Fruit fly (Drosophila melanogaster) whole organism, embryonic: ENCODE data around the gene Pex11c.

Source experiments
- BtbVII ChIP-seq: fragments of 200-800 bp; sonication (Bioruptor generic); optimal IDR thresholded peaks from 3 replicates; lab custom pipeline; 2017; ENCODE audit warnings: missing biosample characterization, mild to moderate bottlenecking, missing genetic modification characterization
- CG11723 ChIP-seq: fragments of 200-800 bp; sonication (Bioruptor generic); optimal IDR thresholded peaks from 2 replicates; lab custom pipeline; 2017; ENCODE audit warnings: missing biosample characterization, mild to moderate bottlenecking, missing genetic modification characterization
- CG12659 ChIP-seq: fragments of 200-800 bp; sonication (Bioruptor generic); optimal IDR thresholded peaks from 3 replicates; lab custom pipeline; 2017; ENCODE audit warnings: mild to moderate bottlenecking, missing biosample characterization, missing genetic modification reagents, missing genetic modification characterization
- CG14667 ChIP-seq: fragments of 200-800 bp; sonication (Bioruptor generic); IDR thresholded peaks from 2 replicates; pipeline ENCODE4 v1.3.6; 2022; ENCODE audit warnings: missing biosample characterization, missing genetic modification characterization
- CG15696 ChIP-seq: fragments of 200-800 bp; sonication (Bioruptor generic); optimal IDR thresholded peaks from 2 replicates; lab custom pipeline; 2019; ENCODE audit warnings: missing biosample characterization, mild to moderate bottlenecking, missing genetic modification characterization, moderate library complexity
- CG17359 ChIP-seq: fragments of 200-800 bp; sonication (Bioruptor generic); optimal IDR thresholded peaks from 3 replicates; lab custom pipeline; 2018; ENCODE audit warnings: missing biosample characterization, mild to moderate bottlenecking, missing genetic modification characterization, moderate library complexity
- CG2678 ChIP-seq: fragments of 200-800 bp; sonication (Bioruptor generic); optimal IDR thresholded peaks from 3 replicates; lab custom pipeline; 2019; ENCODE audit warnings: missing biosample characterization, mild to moderate bottlenecking, missing genetic modification characterization, moderate library complexity
- CG34224 ChIP-seq: fragments of 200-800 bp; sonication (Bioruptor generic); IDR thresholded peaks from 3 replicates; pipeline ENCODE4 v1.3.6; 2022; ENCODE audit warnings: missing biosample characterization, missing genetic modification characterization; ENCODE audit not compliant: partially characterized antibody
- CG4820 ChIP-seq: fragments of 200-800 bp; sonication (Bioruptor generic); optimal IDR thresholded peaks from 3 replicates; lab custom pipeline; 2016; ENCODE audit warnings: missing biosample characterization, missing genetic modification characterization
- CG6254 ChIP-seq: fragments of 200-800 bp; sonication (Bioruptor generic); optimal IDR thresholded peaks from 3 replicates; lab custom pipeline; 2017; ENCODE audit warnings: mild to moderate bottlenecking, missing biosample characterization, missing genetic modification reagents, missing genetic modification characterization
- CG6272 ChIP-seq: fragments of 200-800 bp; sonication (Bioruptor generic); IDR thresholded peaks from 2 replicates; pipeline ENCODE4 v1.3.6; 2022; ENCODE audit warnings: missing biosample characterization, missing genetic modification characterization
- CG6813 ChIP-seq: fragments of 200-800 bp; sonication (Bioruptor generic); optimal IDR thresholded peaks from 2 replicates; lab custom pipeline; 2017; ENCODE audit warnings: missing biosample characterization, missing genetic modification characterization, mild to moderate bottlenecking, moderate library complexity, missing genetic modification reagents
- CG7271 ChIP-seq: fragments of 200-800 bp; sonication (Bioruptor generic); optimal IDR thresholded peaks from 2 replicates; lab custom pipeline; 2018; ENCODE audit warnings: missing biosample characterization, mild to moderate bottlenecking, missing genetic modification characterization, moderate library complexity
- CG8281 ChIP-seq: fragments of 200-800 bp; sonication (Bioruptor generic); optimal IDR thresholded peaks from 2 replicates; lab custom pipeline; 2018; ENCODE audit warnings: missing biosample characterization, mild to moderate bottlenecking, missing genetic modification characterization, moderate library complexity
- CG8388 ChIP-seq: fragments of 200-800 bp; sonication (Bioruptor generic); optimal IDR thresholded peaks from 2 replicates; lab custom pipeline; 2019; ENCODE audit warnings: missing biosample characterization, mild to moderate bottlenecking, missing genetic modification characterization, moderate library complexity
- D19A ChIP-seq: fragments of 200-800 bp; optimal IDR thresholded peaks from 3 replicates; lab custom pipeline; 2019; ENCODE audit warnings: missing biosample characterization, mild to moderate bottlenecking, missing genetic modification characterization, moderate library complexity
- Lhr ChIP-seq: fragments of 200-800 bp; sonication (Bioruptor generic); optimal IDR thresholded peaks from 3 replicates; lab custom pipeline; 2017; ENCODE audit warnings: mild to moderate bottlenecking, missing biosample characterization, missing genetic modification reagents, missing genetic modification characterization
- Mes4 ChIP-seq: fragments of 200-800 bp; sonication (Bioruptor generic); optimal IDR thresholded peaks from 2 replicates; lab custom pipeline; 2016; ENCODE audit warnings: missing biosample characterization, missing genetic modification characterization
- Nf-YB ChIP-seq: fragments of 200-800 bp; sonication (Bioruptor generic); optimal IDR thresholded peaks from 3 replicates; lab custom pipeline; 2019; ENCODE audit warnings: missing biosample characterization, mild to moderate bottlenecking, missing genetic modification characterization, moderate library complexity
- Oli ChIP-seq: fragments of 200-800 bp; sonication (Bioruptor generic); optimal IDR thresholded peaks from 2 replicates; lab custom pipeline; 2018; ENCODE audit warnings: missing biosample characterization, mild to moderate bottlenecking, missing genetic modification characterization, moderate library complexity
- Poxn ChIP-seq: fragments of 200-800 bp; sonication (Bioruptor generic); IDR thresholded peaks from 2 replicates; pipeline ENCODE4 v1.3.6; 2022; ENCODE audit warnings: missing biosample characterization, missing genetic modification characterization
- bowl ChIP-seq: fragments of 200-800 bp; sonication (Bioruptor generic); IDR thresholded peaks from 2 replicates; pipeline ENCODE4 v1.3.6; 2022; ENCODE audit warnings: missing biosample characterization, missing genetic modification characterization
- btn ChIP-seq: fragments of 200-800 bp; sonication (Bioruptor generic); optimal IDR thresholded peaks from 2 replicates; lab custom pipeline; 2016; ENCODE audit warnings: missing biosample characterization, missing genetic modification characterization
- caup ChIP-seq: fragments of 200-800 bp; sonication (Bioruptor generic); optimal IDR thresholded peaks from 3 replicates; lab custom pipeline; 2017; ENCODE audit warnings: missing biosample characterization, mild to moderate bottlenecking, missing genetic modification characterization, moderate library complexity; ENCODE audit not compliant: severe bottlenecking
- ci ChIP-seq: fragments of 200-800 bp; sonication (Bioruptor generic); IDR thresholded peaks from 3 replicates; pipeline ENCODE4 v1.3.6; 2022; ENCODE audit warnings: missing biosample characterization, missing genetic modification characterization
- crc ChIP-seq: fragments of 200-800 bp; sonication (Bioruptor generic); optimal IDR thresholded peaks from 2 replicates; lab custom pipeline; 2016; ENCODE audit warnings: missing biosample characterization, missing genetic modification characterization
- croc ChIP-seq: fragments of 200-800 bp; sonication (Bioruptor generic); conservative IDR thresholded peaks from 3 replicates; pipeline ENCODE4 v1.3.6; 2022; ENCODE audit warnings: missing biosample characterization, missing genetic modification characterization
- dati ChIP-seq: fragments of 200-800 bp; sonication (Bioruptor generic); IDR thresholded peaks from 2 replicates; pipeline ENCODE4 v1.3.6; 2022; ENCODE audit warnings: missing biosample characterization, missing genetic modification characterization
- fd102C ChIP-seq: fragments of 200-800 bp; sonication (Bioruptor generic); optimal IDR thresholded peaks from 2 replicates; lab custom pipeline; 2018; ENCODE audit warnings: missing biosample characterization, mild to moderate bottlenecking, missing genetic modification characterization, moderate library complexity
- fd96Cb ChIP-seq: fragments of 200-800 bp; sonication (Bioruptor generic); optimal IDR thresholded peaks from 2 replicates; lab custom pipeline; 2018; ENCODE audit warnings: missing biosample characterization, mild to moderate bottlenecking, missing genetic modification characterization, moderate library complexity
- fru ChIP-seq: fragments of >200 bp; optimal IDR thresholded peaks from 2 replicates; lab custom pipeline; 2017
- gcm ChIP-seq: fragments of 200-800 bp; sonication (Bioruptor generic); optimal IDR thresholded peaks from 2 replicates; lab custom pipeline; 2019; ENCODE audit warnings: missing biosample characterization, mild to moderate bottlenecking, missing genetic modification characterization, moderate library complexity
- jumu ChIP-seq: fragments of 200-800 bp; sonication (Bioruptor generic); optimal IDR thresholded peaks from 3 replicates; lab custom pipeline; 2016; ENCODE audit warnings: missing biosample characterization, missing genetic modification characterization
- kay ChIP-seq: fragments of 200-800 bp; sonication (Bioruptor generic); optimal IDR thresholded peaks from 2 replicates; lab custom pipeline; 2016; ENCODE audit warnings: missing biosample characterization, missing genetic modification characterization
- lab ChIP-seq: fragments of 200-800 bp; sonication (Bioruptor generic); optimal IDR thresholded peaks from 3 replicates; lab custom pipeline; 2017; ENCODE audit warnings: missing biosample characterization, missing genetic modification characterization, mild to moderate bottlenecking, moderate library complexity, missing genetic modification reagents
- lilli ChIP-seq: fragments of 200-800 bp; sonication (Bioruptor generic); optimal IDR thresholded peaks from 3 replicates; lab custom pipeline; 2016; ENCODE audit warnings: missing biosample characterization, missing genetic modification characterization
- nmo ChIP-seq: fragments of 200-800 bp; sonication (Bioruptor generic); optimal IDR thresholded peaks from 2 replicates; lab custom pipeline; 2018; ENCODE audit warnings: missing biosample characterization, mild to moderate bottlenecking, missing genetic modification characterization, moderate library complexity
- org-1 ChIP-seq: fragments of 200-800 bp; sonication (Bioruptor generic); optimal IDR thresholded peaks from 2 replicates; lab custom pipeline; 2017; ENCODE audit warnings: missing biosample characterization, missing genetic modification characterization
- p53 ChIP-seq: fragments of 200-800 bp; sonication (Bioruptor generic); optimal IDR thresholded peaks from 2 replicates; lab custom pipeline; 2016; ENCODE audit warnings: missing biosample characterization, missing genetic modification characterization
- peb ChIP-seq: fragments of 200-800 bp; sonication (Bioruptor generic); IDR thresholded peaks from 2 replicates; pipeline ENCODE4 v1.3.6; 2022; ENCODE audit warnings: missing biosample characterization, missing genetic modification characterization
- psq ChIP-seq: fragments of 200-800 bp; sonication (Bioruptor generic); optimal IDR thresholded peaks from 2 replicates; lab custom pipeline; 2017; ENCODE audit warnings: missing biosample characterization, missing genetic modification characterization
- pum ChIP-seq: fragments of 200-800 bp; sonication (Bioruptor generic); optimal IDR thresholded peaks from 2 replicates; lab custom pipeline; 2016; ENCODE audit warnings: missing biosample characterization, missing genetic modification characterization
- sob ChIP-seq: fragments of 200-800 bp; sonication (Bioruptor generic); IDR thresholded peaks from 2 replicates; pipeline ENCODE4 v1.3.6; 2022; ENCODE audit warnings: missing biosample characterization, missing genetic modification characterization
- stc ChIP-seq: fragments of 200-800 bp; sonication (Bioruptor generic); IDR thresholded peaks from 2 replicates; pipeline ENCODE4 v1.3.6; 2022; ENCODE audit warnings: missing biosample characterization, missing genetic modification characterization
- toy ChIP-seq: fragments of 200-800 bp; sonication (Bioruptor generic); IDR thresholded peaks from 2 replicates; pipeline ENCODE4 v1.3.6; 2022; ENCODE audit warnings: missing biosample characterization, missing genetic modification characterization
- tup ChIP-seq: fragments of 200-800 bp; sonication (Bioruptor generic); optimal IDR thresholded peaks from 2 replicates; lab custom pipeline; 2016; ENCODE audit warnings: missing biosample characterization, mild to moderate bottlenecking, missing genetic modification characterization, moderate library complexity
- zen ChIP-seq: fragments of 200-800 bp; sonication (Bioruptor generic); optimal IDR thresholded peaks from 3 replicates; lab custom pipeline; 2018; ENCODE audit warnings: missing biosample characterization, mild to moderate bottlenecking, missing genetic modification characterization, moderate library complexity
- zen2 ChIP-seq: fragments of 200-800 bp; sonication (Bioruptor generic); IDR thresholded peaks from 3 replicates; pipeline ENCODE4 v1.3.6; 2022; ENCODE audit warnings: missing biosample characterization, missing genetic modification characterization; ENCODE audit not compliant: partially characterized antibody

The Pex11c gene

dm6 chr3R:23292267-23292666, 34.1 kb downstream of the Pex11c start (continued):
- no peak for TF ChIP-seq peb
- TF ChIP-seq CG12659 (GFP tag; lab: Kevin White, UChicago) = no peak
- no peak for TF ChIP-seq fd102C
- TF ChIP-seq caup (GFP tag; lab: Kevin White, UChicago) = no peak
- no peak for TF ChIP-seq CG15696 (tag; lab: Kevin White, UChicago)
- no peak for TF ChIP-seq crc (GFP tag; lab: Kevin White, UChicago)
- no peak for TF ChIP-seq bowl (GFP tag; lab: Robert Waterston, UW)
- TF ChIP-seq ci = no peak

dm6 chr3R:23293066-23293777, 35.1 kb downstream of the Pex11c start:
- TF ChIP-seq Lhr (GFP tag; lab: Kevin White, UChicago) (no peak), pum (GFP tag; lab: Kevin White, UChicago) (no peak), CG7271 (tag; lab: Kevin White, UChicago) (no peak), CG17359 (tag; lab: Kevin White, UChicago) (peak; percentile 38), kay (GFP tag; lab: Kevin White, UChicago) (no peak), CG11723 (no peak), lilli (GFP tag; lab: Kevin White, UChicago) (peak; percentile 37), gcm (GFP tag; lab: Kevin White, UChicago) (peak; percentile 47), D19A (tag; lab: Kevin White, UChicago) (peak; percentile 47), fd96Cb (tag; lab: Kevin White, UChicago) (peak; percentile 49), btn (GFP tag; lab: Kevin White, UChicago) (no peak), tup (GFP tag; lab: Kevin White, UChicago) (no peak), Nf-YB (GFP tag; lab: Kevin White, UChicago) (peak; percentile 99), CG4820 (GFP tag; lab: Kevin White, UChicago) (peak; percentile 33), dati (GFP tag; lab: Robert Waterston, UW) (no peak), psq (GFP tag; lab: Kevin White, UChicago) (no peak), croc (GFP tag; lab: Robert Waterston, UW) (peak; percentile 45), nmo (peak; percentile 40), stc (GFP tag; lab: Robert Waterston, UW) (peak; percentile 44; the same call in 1 of the 2 replicates), CG2678 (no peak), org-1 (GFP tag; lab: Kevin White, UChicago) (no peak), fru (lab: Kevin White, UChicago) (no peak), jumu (GFP tag; lab: Kevin White, UChicago) (no peak), Mes4 (no peak), lab (GFP tag; lab: Kevin White, UChicago) (peak; percentile 45), zen2 (GFP tag; lab: Robert Waterston, UW) (no peak; the same call in 2 of the 3 replicates), CG34224 (GFP tag; lab: Robert Waterston, UW) (peak; percentile 26; the same call in 1 of the 3 replicates), CG8388 (GFP tag; lab: Kevin White, UChicago) (peak; percentile 72), sob (GFP tag; lab: Robert Waterston, UW) (no peak), BtbVII (GFP tag; lab: Kevin White, UChicago) (no peak), CG6272 (GFP tag; lab: Robert Waterston, UW) (0 out of 2 replicates have a peak, but pooled peaks have one; percentile 9), CG14667 (GFP tag; lab: Robert Waterston, UW) (peak; percentile 61; the same call in 1 of the 2 replicates), zen (tag; lab: Kevin White, UChicago) (peak; percentile 8), Poxn (GFP tag; lab: Robert Waterston, UW) (no peak), CG6813 (GFP tag; lab: Kevin White, UChicago) (peak; percentile 29), toy (GFP tag; lab: Robert Waterston, UW) (no peak), p53 (GFP tag; lab: Kevin White, UChicago) (no peak), Oli (peak; percentile 38), CG8281 (tag; lab: Kevin White, UChicago) (no peak), CG6254 (GFP tag; lab: Kevin White, UChicago) (peak; percentile 53)
